Worm (Caenorhabditis elegans) whole organism, L4 larva: ENCODE measurements around the gene F28G4.3.

Experiments used
- snpc-4 ChIP-seq: fragments of 150-350 bp; optimal IDR thresholded peaks from 2 replicates; lab custom pipeline; 2014; ENCODE audit warnings: missing biosample characterization, missing genetic modification characterization
- unc-39 ChIP-seq: sonication (generic microtip); optimal IDR thresholded peaks from 2 replicates; lab custom pipeline; 2017; ENCODE audit warnings: missing biosample characterization, missing genetic modification characterization

DNA sequence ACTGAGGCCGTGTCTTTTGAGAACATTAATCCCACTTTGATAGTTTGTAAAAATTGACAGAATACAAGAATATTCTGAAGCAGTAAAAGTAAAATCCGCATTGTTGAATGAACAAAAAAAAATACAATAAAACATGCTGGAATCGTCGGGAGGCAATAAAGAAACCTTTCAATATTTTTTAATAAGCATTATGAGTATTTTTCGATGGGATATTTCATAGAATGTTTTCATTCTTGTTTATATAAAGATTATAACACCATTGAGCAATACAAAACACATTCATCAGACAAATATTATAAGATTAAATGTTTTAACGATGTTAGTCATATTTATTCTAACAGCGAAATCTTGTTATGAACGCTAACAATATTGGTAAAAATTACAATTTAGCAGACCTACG is 33.8 kb downstream of the F28G4.3 start, which contains the start of gene gcy-20:
- TF ChIP-seq snpc-4 (no peak), unc-39 (no peak)
